Fruit fly (Drosophila melanogaster): ENCODE measurements around the gene wat.

wat gene

DNA sequence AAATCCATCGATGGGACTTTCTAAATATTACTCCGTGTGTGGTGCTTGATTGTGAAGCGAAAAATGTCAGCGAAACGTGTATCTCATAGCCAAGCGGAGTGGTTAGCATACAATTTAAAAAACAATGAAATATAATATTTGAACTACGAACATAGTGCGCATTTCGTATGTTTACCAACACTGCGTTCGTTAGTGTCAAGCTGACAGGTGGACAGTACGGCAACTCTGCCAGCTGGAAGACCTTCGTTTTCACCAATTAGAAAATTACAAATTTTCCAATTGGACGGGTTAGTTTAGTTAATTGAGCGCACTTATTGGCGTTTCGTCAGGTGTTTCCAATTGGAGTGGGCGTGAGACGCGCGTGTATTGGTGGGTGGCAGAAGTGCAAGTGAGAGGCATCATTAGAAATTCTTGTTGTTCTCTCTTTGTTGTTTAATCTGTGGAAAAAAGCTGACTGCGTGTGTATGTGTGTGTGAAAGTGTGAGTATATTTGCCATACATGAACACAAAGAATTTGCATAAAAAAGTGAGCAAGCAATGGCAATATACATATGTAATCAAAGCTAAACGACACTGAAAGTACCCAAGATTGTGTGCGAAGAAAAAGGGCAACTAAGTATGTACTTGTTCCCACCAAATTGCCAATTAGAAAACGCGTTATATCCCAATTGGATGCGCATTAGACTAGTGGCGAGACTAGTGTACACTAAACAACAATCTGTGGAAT is 19.7 kb upstream of the wat start (continued):
- TF ChIP-seq CG12769 (tag; optimal IDR thresholded peaks at IDR 0.05) (peak; percentile 56), wor (GFP tag; IDR thresholded peaks at IDR 0.05) (no peak), Taf1 (GFP tag; IDR thresholded peaks at IDR 0.05) (no peak), Atf3 (GFP tag; optimal IDR thresholded peaks at IDR 0.05) (peak; percentile 19), zen (tag; optimal IDR thresholded peaks at IDR 0.05) (peak; percentile 71), CG1233 (GFP tag; optimal IDR thresholded peaks at IDR 0.05) (peak; percentile 15), CG17359 (tag; optimal IDR thresholded peaks at IDR 0.05) (peak; percentile 44), psq (GFP tag; optimal IDR thresholded peaks at IDR 0.05) (no peak), CG31224 (GFP tag; IDR thresholded peaks at IDR 0.05) (no peak), D19A (tag; optimal IDR thresholded peaks at IDR 0.05) (no peak), ci (GFP tag; IDR thresholded peaks at IDR 0.05) (peak; percentile 48; the same call in 2 of the 3 replicates), Hr39 (optimal IDR thresholded peaks at IDR 0.05) (no peak), hbn (GFP tag; IDR thresholded peaks at IDR 0.05; ENCODE audit: partially characterized antibody) (no peak), CG12299 (tag; optimal IDR thresholded peaks at IDR 0.05) (no peak), dmrt99B (tag; optimal IDR thresholded peaks at IDR 0.05) (no peak), caup (GFP tag; optimal IDR thresholded peaks at IDR 0.05; ENCODE audit: severe bottlenecking) (peak; percentile 18), Oli (tag; optimal IDR thresholded peaks at IDR 0.05) (no peak), Dip2 (GFP tag; IDR thresholded peaks at IDR 0.05) (no peak), CG2712 (tag; optimal IDR thresholded peaks at IDR 0.05) (no peak), trem (tag; optimal IDR thresholded peaks at IDR 0.05) (peak; percentile 58), sqz (GFP tag; optimal IDR thresholded peaks at IDR 0.05) (no peak), CG11456 (GFP tag; IDR thresholded peaks at IDR 0.05) (no peak), CG12942 (GFP tag; optimal IDR thresholded peaks at IDR 0.05) (no peak), sens (GFP tag) (peak; percentile 92), fd64A (GFP tag; optimal IDR thresholded peaks at IDR 0.05) (no peak), pzg (GFP tag; optimal IDR thresholded peaks at IDR 0.05) (peak; percentile 62), CG18262 (tag; optimal IDR thresholded peaks at IDR 0.05) (no peak), Poxn (GFP tag; IDR thresholded peaks at IDR 0.05) (no peak), da (GFP tag; optimal IDR thresholded peaks at IDR 0.05) (no peak), insv (GFP tag; optimal IDR thresholded peaks at IDR 0.05) (peak; percentile 99), p53 (GFP tag; optimal IDR thresholded peaks at IDR 0.05) (no peak), Hand (GFP tag; optimal IDR thresholded peaks at IDR 0.05) (no peak), CG16813 (GFP tag; IDR thresholded peaks at IDR 0.05; ENCODE audit: partially characterized antibody) (no peak), MBD-R2 (GFP tag; IDR thresholded peaks at IDR 0.05) (peak; percentile 36), CG6854 (GFP tag; optimal IDR thresholded peaks at IDR 0.05) (no peak), Lpt (GFP tag; optimal IDR thresholded peaks at IDR 0.05) (no peak), dati (GFP tag; IDR thresholded peaks at IDR 0.05) (no peak), eve (GFP tag; optimal IDR thresholded peaks at IDR 0.05) (no peak), CG4617 (GFP tag; optimal IDR thresholded peaks at IDR 0.05; ENCODE audit: borderline replicate concordance) (peak; percentile 41), Gsc (GFP tag; IDR thresholded peaks at IDR 0.05) (no peak), Hmr (GFP tag; optimal IDR thresholded peaks at IDR 0.05) (no peak), jing (GFP tag; optimal IDR thresholded peaks at IDR 0.05) (no peak), CG15011 (GFP tag; optimal IDR thresholded peaks at IDR 0.05) (peak; percentile 4), tup (GFP tag; optimal IDR thresholded peaks at IDR 0.05) (peak; percentile 53), Antp (GFP tag; optimal IDR thresholded peaks at IDR 0.05) (peak; percentile 10), dmrt11E (tag; optimal IDR thresholded peaks at IDR 0.05) (peak; percentile 17), sob (GFP tag; IDR thresholded peaks at IDR 0.05) (peak; percentile 59; the same call in 1 of the 2 replicates), fru (optimal IDR thresholded peaks at IDR 0.05) (no peak), CG2202 (tag; optimal IDR thresholded peaks at IDR 0.05) (no peak), CG3407 (GFP tag; optimal IDR thresholded peaks at IDR 0.05) (no peak), CG3163 (GFP tag; optimal IDR thresholded peaks at IDR 0.05) (peak; percentile 33)

Measured in whole organism, embryonic.